Fruit fly (Drosophila melanogaster) whole organism, wandering third instar larva: ENCODE results near the gene CG13247.

Experiments used
- CG32264 ChIP-seq: fragments of 200-800 bp; sonication (Bioruptor generic); optimal IDR thresholded peaks from 2 replicates; lab custom pipeline; 2016; ENCODE audit warnings: missing biosample characterization, missing genetic modification characterization
- CG9705 ChIP-seq: fragments of 200-800 bp; sonication (Bioruptor generic); optimal IDR thresholded peaks from 2 replicates; lab custom pipeline; 2018; ENCODE audit warnings: missing biosample characterization, mild to moderate bottlenecking, missing genetic modification characterization
- CrebA ChIP-seq: fragments of 200-800 bp; sonication (Bioruptor generic); optimal IDR thresholded peaks from 2 replicates; lab custom pipeline; 2016; ENCODE audit warnings: missing biosample characterization, mild to moderate bottlenecking, missing genetic modification characterization, borderline replicate concordance
- Dfd ChIP-seq: fragments of >200 bp; optimal IDR thresholded peaks from 2 replicates; lab custom pipeline; 2017; ENCODE audit warnings: missing biosample characterization, missing genetic modification characterization
- Dif ChIP-seq: fragments of 200-275, 200-300 bp; sonication (Bioruptor generic); optimal IDR thresholded peaks from 2 replicates; lab custom pipeline; 2018; ENCODE audit warnings: missing biosample characterization, missing genetic modification characterization; ENCODE audit not compliant: partially characterized antibody
- GATAd ChIP-seq: sonication (Bioruptor generic); optimal IDR thresholded peaks from 2 replicates; lab custom pipeline; 2016; ENCODE audit warnings: missing biosample characterization, missing genetic modification characterization
- HLH106 ChIP-seq: fragments of 200-800 bp; optimal IDR thresholded peaks from 3 replicates; lab custom pipeline; 2019; ENCODE audit warnings: missing biosample characterization, mild to moderate bottlenecking, missing genetic modification characterization, moderate library complexity
- Hnf4 ChIP-seq: fragments of 200-800 bp; sonication (Bioruptor generic); optimal IDR thresholded peaks from 2 replicates; lab custom pipeline; 2016; ENCODE audit warnings: missing biosample characterization, mild to moderate bottlenecking, missing genetic modification characterization
- Hr78 ChIP-seq: fragments of >200 bp; optimal IDR thresholded peaks from 2 replicates; lab custom pipeline; 2017; ENCODE audit warnings: missing biosample characterization, missing genetic modification characterization
- Jra ChIP-seq: sonication (Bioruptor generic); optimal IDR thresholded peaks from 2 replicates; lab custom pipeline; 2016; ENCODE audit warnings: missing biosample characterization, missing genetic modification characterization
- Mio ChIP-seq: sonication (Bioruptor generic); optimal IDR thresholded peaks from 2 replicates; lab custom pipeline; 2016; ENCODE audit warnings: missing biosample characterization, missing genetic modification characterization
- Myc ChIP-seq: fragments of >200 bp; optimal IDR thresholded peaks from 2 replicates; lab custom pipeline; 2017
- N ChIP-seq: fragments of >200 bp; optimal IDR thresholded peaks from 2 replicates; lab custom pipeline; 2018; ENCODE audit warnings: missing biosample characterization, missing external identifiers, missing genetic modification characterization
- OdsH ChIP-seq: fragments of 200-800 bp; sonication (Bioruptor generic); optimal IDR thresholded peaks from 2 replicates; lab custom pipeline; 2016; ENCODE audit warnings: missing biosample characterization, mild to moderate bottlenecking, missing genetic modification characterization
- Rel ChIP-seq, 2 experiments: fragments of 200-800 bp; sonication (Bioruptor generic) in 1 of 2; optimal IDR thresholded peaks; 2 replicates in 1 of 2; 3 replicates in 1 of 2; lab custom pipeline; 2016 to 2019; ENCODE audit warnings: mild to moderate bottlenecking in 2 of 2, missing biosample characterization in 2 of 2, missing genetic modification characterization in 2 of 2, moderate library complexity in 1 of 2
- Sp1 ChIP-seq: fragments of 200-800 bp; sonication (Bioruptor generic); optimal IDR thresholded peaks from 3 replicates; lab custom pipeline; 2019; ENCODE audit warnings: missing biosample characterization, mild to moderate bottlenecking, missing genetic modification characterization, moderate library complexity
- Vsx2 ChIP-seq: fragments of 200-300, 225-300 bp; sonication (Bioruptor generic); optimal IDR thresholded peaks from 2 replicates; lab custom pipeline; 2018; ENCODE audit warnings: missing biosample characterization, missing genetic modification characterization; ENCODE audit not compliant: partially characterized antibody
- br ChIP-seq: fragments of 200-800 bp; sonication (Bioruptor generic); optimal IDR thresholded peaks from 2 replicates; lab custom pipeline; 2016; ENCODE audit warnings: missing biosample characterization, missing genetic modification characterization
- brk ChIP-seq: fragments of 200-800 bp; sonication (Bioruptor generic); optimal IDR thresholded peaks from 2 replicates; lab custom pipeline; 2016; ENCODE audit warnings: missing biosample characterization, mild to moderate bottlenecking, missing genetic modification characterization
- dmrt93B ChIP-seq: fragments of 200-800 bp; sonication (Bioruptor generic); optimal IDR thresholded peaks from 2 replicates; lab custom pipeline; 2018; ENCODE audit warnings: missing biosample characterization, mild to moderate bottlenecking, missing genetic modification characterization
- dsf ChIP-seq: sonication (Bioruptor generic); optimal IDR thresholded peaks from 2 replicates; lab custom pipeline; 2016; ENCODE audit warnings: missing biosample characterization, missing genetic modification characterization, borderline replicate concordance
- ey ChIP-seq: fragments of 200-800 bp; sonication (Bioruptor generic); optimal IDR thresholded peaks from 2 replicates; lab custom pipeline; 2016; ENCODE audit warnings: missing biosample characterization, missing genetic modification characterization
- fru ChIP-seq: fragments of 200-800 bp; sonication (Bioruptor generic); optimal IDR thresholded peaks from 3 replicates; lab custom pipeline; 2016; ENCODE audit warnings: missing biosample characterization, mild to moderate bottlenecking, missing genetic modification characterization
- h ChIP-seq: fragments of 200-800 bp; sonication (Bioruptor generic); optimal IDR thresholded peaks from 3 replicates; lab custom pipeline; 2016; ENCODE audit warnings: missing biosample characterization, mild to moderate bottlenecking, missing genetic modification characterization
- jim ChIP-seq: fragments of 175-275, 200-325 bp; sonication (Bioruptor generic); optimal IDR thresholded peaks from 2 replicates; lab custom pipeline; 2016; ENCODE audit warnings: missing biosample characterization, mild to moderate bottlenecking, missing genetic modification characterization
- lola ChIP-seq: fragments of >200 bp; optimal IDR thresholded peaks from 2 replicates; lab custom pipeline; 2017; ENCODE audit warnings: missing biosample characterization, missing genetic modification characterization
- pan ChIP-seq: fragments of >200 bp; optimal IDR thresholded peaks from 2 replicates; lab custom pipeline; 2017
- psq ChIP-seq: fragments of 200-800 bp; sonication (Bioruptor generic); optimal IDR thresholded peaks from 3 replicates; lab custom pipeline; 2017; ENCODE audit warnings: missing biosample characterization, mild to moderate bottlenecking, missing genetic modification characterization, moderate library complexity
- rgr ChIP-seq: fragments of 200-800 bp; sonication (Bioruptor generic); optimal IDR thresholded peaks from 3 replicates; lab custom pipeline; 2016; ENCODE audit warnings: missing biosample characterization, mild to moderate bottlenecking, missing genetic modification characterization
- sage ChIP-seq: fragments of 200-800 bp; sonication (Bioruptor generic); optimal IDR thresholded peaks from 2 replicates; lab custom pipeline; 2016; ENCODE audit warnings: missing biosample characterization, mild to moderate bottlenecking, missing genetic modification characterization
- tai ChIP-seq: sonication (Bioruptor generic); optimal IDR thresholded peaks from 2 replicates; lab custom pipeline; 2016; ENCODE audit warnings: missing biosample characterization, missing genetic modification characterization
- usp ChIP-seq: fragments of >200 bp; optimal IDR thresholded peaks from 2 replicates; lab custom pipeline; 2017; ENCODE audit warnings: missing biosample characterization, missing genetic modification characterization
- woc ChIP-seq: sonication (Bioruptor generic); optimal IDR thresholded peaks from 2 replicates; lab custom pipeline; 2016; ENCODE audit warnings: missing biosample characterization, mild to moderate bottlenecking, missing genetic modification characterization

CG13247 gene

dm6 chr3L:20403493-20404379, 33.6 kb downstream of the CG13247 start (continued):
- TF ChIP-seq tai (GFP tag; lab: Kevin White, UChicago): no peak
- TF ChIP-seq ey: peak; percentile 12
- TF ChIP-seq pan (lab: Kevin White, UChicago): no peak
- TF ChIP-seq fru (GFP tag; lab: Kevin White, UChicago): peak; percentile 55

dm6 chr3L:20404515-20404914, 34.4 kb downstream of the CG13247 start:
- TF ChIP-seq OdsH (GFP tag; lab: Kevin White, UChicago) (no peak), psq (GFP tag; lab: Kevin White, UChicago) (no peak), usp (GFP tag; lab: Kevin White, UChicago) (no peak), dmrt93B (GFP tag; lab: Kevin White, UChicago) (no peak), jim (no peak), CrebA (GFP tag; lab: Kevin White, UChicago) (no peak)

dm6 chr3L:20405337-20405887, 35.3 kb downstream of the CG13247 start:
- TF ChIP-seq CrebA (GFP tag; lab: Kevin White, UChicago) (no peak), HLH106 (tag; lab: Kevin White, UChicago) (no peak), dmrt93B (GFP tag; lab: Kevin White, UChicago) (no peak), rgr (GFP tag; lab: Kevin White, UChicago) (no peak), Mio (GFP tag; lab: Kevin White, UChicago) (no peak)
- TF ChIP-seq, all 38 proteins: peak for 0

- TF ChIP-seq Sp1 (GFP tag; lab: Kevin White, UChicago) (peak; percentile 14), N (peak; percentile 64), Jra (GFP tag; lab: Kevin White, UChicago) (no peak), Myc (peak; percentile 66)
Measured at dm6 chr3L:20405971-20406948, 36.1 kb downstream of the CG13247 start.

dm6 chr3L:20410345-20410744, 40.2 kb downstream of the CG13247 start, which contains the start of gene CG13248:
TSS of gene CG13248 (minus strand) at chr3L:20410566.
- TF ChIP-seq OdsH (GFP tag; lab: Kevin White, UChicago): no peak
- no peak for TF ChIP-seq N
- no peak for TF ChIP-seq rgr (GFP tag; lab: Kevin White, UChicago)
- TF ChIP-seq CG32264 (GFP tag; lab: Kevin White, UChicago): no peak
- TF ChIP-seq Jra (GFP tag; lab: Kevin White, UChicago): no peak
- no peak for TF ChIP-seq woc
- TF ChIP-seq brk: no peak
- TF ChIP-seq Dfd: no peak
- no peak for TF ChIP-seq Dif (GFP tag; lab: Kevin White, UChicago)
- no peak for TF ChIP-seq Hr78 (GFP tag; lab: Kevin White, UChicago)
- no peak for TF ChIP-seq jim
- no peak for TF ChIP-seq dmrt93B (GFP tag; lab: Kevin White, UChicago)
- no peak for TF ChIP-seq fru (GFP tag; lab: Kevin White, UChicago)
- no peak for TF ChIP-seq Myc
- no peak for TF ChIP-seq Vsx2 (GFP tag; lab: Kevin White, UChicago)
- TF ChIP-seq br (GFP tag; lab: Kevin White, UChicago): no peak

dm6 chr3L:20410780-20411179, 40.7 kb downstream of the CG13247 start:
- TF ChIP-seq N (peak; percentile 11), fru (GFP tag; lab: Kevin White, UChicago) (peak; percentile 2), GATAd (GFP tag; lab: Kevin White, UChicago) (no peak), usp (GFP tag; lab: Kevin White, UChicago) (no peak), Hnf4 (GFP tag; lab: Kevin White, UChicago) (no peak), rgr (GFP tag; lab: Kevin White, UChicago) (peak; percentile 7), CG32264 (GFP tag; lab: Kevin White, UChicago) (no peak), tai (GFP tag; lab: Kevin White, UChicago) (no peak), brk (no peak), Rel (GFP tag; optimal IDR thresholded peaks at IDR 0.05; lab: Kevin White, UChicago) (no peak), Rel (tag; optimal IDR thresholded peaks at IDR 0.05; lab: Kevin White, UChicago) (no peak), Dfd (no peak), dsf (GFP tag; lab: Kevin White, UChicago) (no peak), lola (no peak), psq (GFP tag; lab: Kevin White, UChicago) (no peak), sage (GFP tag; lab: Kevin White, UChicago) (no peak), CG9705 (GFP tag; lab: Kevin White, UChicago) (no peak), Sp1 (GFP tag; lab: Kevin White, UChicago) (no peak), ey (no peak), pan (lab: Kevin White, UChicago) (no peak), Myc (peak; percentile 27), br (GFP tag; lab: Kevin White, UChicago) (no peak), OdsH (GFP tag; lab: Kevin White, UChicago) (no peak), Vsx2 (GFP tag; lab: Kevin White, UChicago) (peak; percentile 93), h (GFP tag; lab: Kevin White, UChicago) (no peak)
